Fruit fly (Drosophila melanogaster): ENCODE measurements around the gene Noc1.
A peak's percentile ranks its signal among the peaks of the same experiment; 100 is the strongest.

Noc1 gene

DNA sequence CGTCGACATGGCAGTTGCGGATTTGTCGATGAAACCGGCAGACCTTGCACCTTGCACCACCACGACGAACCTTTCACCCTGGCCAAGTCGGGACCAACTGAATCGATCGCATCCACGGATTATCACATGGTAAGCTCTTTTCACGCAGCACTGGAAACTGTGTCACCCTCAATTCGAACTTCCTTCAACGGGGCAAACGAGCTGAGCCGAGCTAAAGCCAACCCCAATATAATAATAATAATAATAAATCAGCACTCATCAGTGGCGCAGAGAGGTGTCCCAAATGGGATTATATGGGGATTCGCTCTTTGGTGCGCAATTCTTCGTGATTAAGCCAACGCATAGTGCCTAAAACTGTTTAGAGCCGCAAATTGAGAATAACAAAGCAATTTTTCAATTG is 23.3 kb upstream of the Noc1 start, which contains the start of gene CG43693:
CG43693 (minus strand) TSS at position 101 of the 400 bp plus-strand sequence.
- TF ChIP-seq cic (GFP tag; optimal IDR thresholded peaks at IDR 0.05) (no peak), Mnt (GFP tag; optimal IDR thresholded peaks at IDR 0.05) (no peak), ovo (GFP tag; optimal IDR thresholded peaks at IDR 0.05) (no peak), Clk (GFP tag; optimal IDR thresholded peaks at IDR 0.05) (no peak), CG11617 (GFP tag; optimal IDR thresholded peaks at IDR 0.05) (no peak), cnc (optimal IDR thresholded peaks at IDR 0.05) (no peak), CG12768 (GFP tag; optimal IDR thresholded peaks at IDR 0.05) (no peak), Crg-1 (GFP tag; optimal IDR thresholded peaks at IDR 0.05) (no peak), pad (GFP tag; optimal IDR thresholded peaks at IDR 0.05) (no peak), CG7045 (GFP tag; optimal IDR thresholded peaks at IDR 0.05) (no peak), CG14711 (tag; optimal IDR thresholded peaks at IDR 0.05) (no peak), toe (GFP tag; optimal IDR thresholded peaks at IDR 0.05) (no peak), CG1620 (GFP tag; optimal IDR thresholded peaks at IDR 0.05) (no peak), Hr96 (GFP tag; optimal IDR thresholded peaks at IDR 0.05) (no peak), CG5204 (GFP tag; optimal IDR thresholded peaks at IDR 0.05) (no peak), bab1 (GFP tag; optimal IDR thresholded peaks at IDR 0.05) (no peak), CG33017 (tag; optimal IDR thresholded peaks at IDR 0.05) (no peak), CG7101 (tag; optimal IDR thresholded peaks at IDR 0.05) (no peak), kay (GFP tag; ENCODE audit: borderline replicate concordance) (no peak)

DNA sequence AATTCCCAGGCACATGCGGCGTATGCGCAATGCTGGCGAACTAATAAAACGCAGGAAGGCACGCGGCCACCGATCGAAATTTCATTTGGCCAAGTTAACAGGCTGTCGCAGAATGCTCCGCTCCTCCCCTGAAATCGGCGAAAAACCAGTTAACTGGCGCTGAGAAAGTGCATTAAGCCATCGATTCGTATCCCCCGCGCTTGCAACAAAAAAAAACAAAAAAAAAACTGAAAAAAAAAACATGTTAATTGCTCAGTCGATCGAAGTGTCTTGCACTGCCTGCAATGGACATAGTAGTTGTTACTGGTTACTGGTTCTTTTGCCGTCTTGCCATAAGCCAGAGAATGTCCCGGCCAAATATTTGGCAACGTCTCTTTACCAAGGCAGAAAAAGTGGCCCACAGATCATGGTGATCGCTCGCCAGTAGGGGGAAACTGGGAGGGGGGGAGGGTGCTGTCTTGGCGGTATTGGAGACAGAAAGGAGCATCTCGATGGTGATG is 21.8 kb upstream of the Noc1 start:
- TF ChIP-seq CG7045 (GFP tag; optimal IDR thresholded peaks at IDR 0.05) (no peak), pad (GFP tag; optimal IDR thresholded peaks at IDR 0.05) (no peak)

DNA sequence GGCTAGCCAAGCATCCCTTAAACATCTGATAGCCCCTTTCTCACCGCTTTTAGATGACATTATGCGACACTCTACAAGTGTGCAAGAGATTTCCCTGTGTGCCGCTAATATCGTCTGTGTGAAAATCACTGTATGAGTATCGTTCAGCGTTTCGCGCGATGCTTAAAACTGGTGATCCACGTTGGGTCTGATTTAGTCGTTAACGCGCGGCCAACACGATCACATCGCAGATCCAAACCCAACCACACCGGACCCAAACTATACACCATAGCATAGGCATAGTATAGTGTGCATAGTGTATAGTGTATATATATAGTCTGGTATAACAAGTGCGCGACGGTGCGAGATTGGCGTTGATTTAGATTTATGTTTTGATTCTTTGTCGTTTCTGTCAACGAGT is 20.7 kb upstream of the Noc1 start, which contains the start of gene CG7888:
CG7888 (plus strand) TSS at position 193 of the 400 bp plus-strand sequence.
- TF ChIP-seq CG12768 (GFP tag; optimal IDR thresholded peaks at IDR 0.05) (peak; percentile 17), pad (GFP tag; optimal IDR thresholded peaks at IDR 0.05) (no peak), ovo (GFP tag; optimal IDR thresholded peaks at IDR 0.05) (no peak), CG33017 (tag; optimal IDR thresholded peaks at IDR 0.05) (no peak)

DNA sequence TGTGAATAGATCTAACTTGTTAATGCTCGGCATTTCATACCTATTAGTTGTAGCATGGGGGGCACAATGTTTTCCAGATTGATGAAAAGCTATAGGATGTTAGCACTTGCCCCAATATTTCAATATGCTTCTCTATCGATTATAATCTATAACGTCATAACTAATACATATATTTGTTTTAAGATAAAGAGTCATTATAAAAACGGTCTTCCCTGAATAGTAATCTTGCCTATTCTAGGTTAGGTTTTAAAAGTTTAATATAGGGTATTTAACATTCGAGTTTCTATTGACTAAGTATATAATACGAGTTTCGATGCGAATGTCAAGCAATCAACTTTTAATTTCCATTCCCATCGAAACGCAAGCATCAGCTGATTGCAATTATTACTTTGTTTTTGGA is 13.4 kb upstream of the Noc1 start, which contains the start of the genes CG6321 and Blos2:
CG6321 (minus strand) TSS at position 25 of the 400 bp plus-strand sequence.
Blos2 (plus strand) TSS at position 372 of the 400 bp plus-strand sequence.
- TF ChIP-seq Crg-1 (GFP tag; optimal IDR thresholded peaks at IDR 0.05): peak; percentile 3
- TF ChIP-seq CG14711 (tag; optimal IDR thresholded peaks at IDR 0.05): peak; percentile 73
- TF ChIP-seq CG5204 (GFP tag; optimal IDR thresholded peaks at IDR 0.05): no peak
- peak; percentile 54 for TF ChIP-seq tj (GFP tag; optimal IDR thresholded peaks at IDR 0.05)
- peak; percentile 90 for TF ChIP-seq bab1 (GFP tag; optimal IDR thresholded peaks at IDR 0.05)
- peak; percentile 69 for TF ChIP-seq CG7045 (GFP tag; optimal IDR thresholded peaks at IDR 0.05)
- peak; percentile 75 for TF ChIP-seq CG12768 (GFP tag; optimal IDR thresholded peaks at IDR 0.05)
- no peak for TF ChIP-seq ovo (GFP tag; optimal IDR thresholded peaks at IDR 0.05)
- peak; percentile 83 for TF ChIP-seq CG7101 (tag; optimal IDR thresholded peaks at IDR 0.05)
- peak; percentile 48 for TF ChIP-seq pad (GFP tag; optimal IDR thresholded peaks at IDR 0.05)
- TF ChIP-seq CG11617 (GFP tag; optimal IDR thresholded peaks at IDR 0.05): peak; percentile 81
- peak; percentile 13 for TF ChIP-seq CG1620 (GFP tag; optimal IDR thresholded peaks at IDR 0.05)
- no peak for TF ChIP-seq toe (GFP tag; optimal IDR thresholded peaks at IDR 0.05)
- peak; percentile 6 for TF ChIP-seq cic (GFP tag; optimal IDR thresholded peaks at IDR 0.05)
- TF ChIP-seq CG33017 (tag; optimal IDR thresholded peaks at IDR 0.05): peak; percentile 87
- TF ChIP-seq Clk (GFP tag; optimal IDR thresholded peaks at IDR 0.05): peak; percentile 12
- no peak for TF ChIP-seq kay (GFP tag; ENCODE audit: borderline replicate concordance)
- peak; percentile 56 for TF ChIP-seq Hr96 (GFP tag; optimal IDR thresholded peaks at IDR 0.05)
- TF ChIP-seq cnc (optimal IDR thresholded peaks at IDR 0.05): no peak
- TF ChIP-seq Mnt (GFP tag; optimal IDR thresholded peaks at IDR 0.05): peak; percentile 65

DNA sequence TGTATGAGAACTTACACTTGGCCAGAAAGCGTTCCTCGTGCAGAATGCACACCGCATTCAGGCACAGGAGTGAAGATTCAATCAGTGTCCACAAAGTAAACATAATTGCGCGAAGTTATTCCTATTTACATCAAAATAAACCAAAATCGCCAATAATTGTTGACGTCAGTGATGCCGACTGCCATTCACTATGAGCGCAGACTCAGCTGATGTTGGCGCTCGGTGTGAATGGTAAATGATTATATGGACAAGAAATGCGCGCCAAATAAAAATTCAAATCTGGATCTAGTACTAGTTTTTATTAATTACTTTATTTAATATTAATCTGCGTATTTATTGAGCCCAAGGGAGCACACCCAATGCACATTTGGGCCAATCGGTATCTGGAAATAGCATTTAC is 12.1 kb upstream of the Noc1 start, which contains the start of gene CG32069:
CG32069 (minus strand) TSS at position 174 of the 400 bp plus-strand sequence.
- TF ChIP-seq Hr96 (GFP tag; optimal IDR thresholded peaks at IDR 0.05) (no peak), Mnt (GFP tag; optimal IDR thresholded peaks at IDR 0.05) (peak; percentile 1), CG33017 (tag; optimal IDR thresholded peaks at IDR 0.05) (no peak), tj (GFP tag; optimal IDR thresholded peaks at IDR 0.05) (peak; percentile 11), CG5204 (GFP tag; optimal IDR thresholded peaks at IDR 0.05) (no peak), bab1 (GFP tag; optimal IDR thresholded peaks at IDR 0.05) (peak; percentile 19), Crg-1 (GFP tag; optimal IDR thresholded peaks at IDR 0.05) (no peak)

DNA sequence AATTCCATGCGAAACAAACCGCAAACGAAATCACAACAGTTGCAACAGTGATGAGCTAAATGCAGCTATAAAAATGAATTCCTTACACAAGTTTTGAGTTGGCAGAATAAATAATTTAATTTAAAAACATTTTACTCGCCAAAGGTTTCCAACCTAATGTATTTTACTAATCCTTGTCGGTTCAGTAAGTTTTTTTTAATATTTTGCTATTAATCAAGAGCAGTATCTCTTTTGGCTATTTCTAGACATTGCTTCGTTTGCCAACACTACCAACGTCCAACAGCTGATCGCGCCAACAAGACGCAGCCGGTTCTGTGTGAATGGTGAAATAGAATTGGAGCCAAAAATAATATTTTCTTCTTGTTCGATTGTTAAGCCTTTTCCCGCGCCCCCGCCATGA is 9.9 kb upstream of the Noc1 start, which contains the start of the genes CG32075, CG45101 and SuUR:
CG32075 (minus strand) TSS at position 253 of the 400 bp plus-strand sequence.
CG45101 (plus strand) TSS at position 303 of the 400 bp plus-strand sequence.
SuUR (plus strand) TSS at position 303 of the 400 bp plus-strand sequence.
- peak; percentile 82 for TF ChIP-seq Clk (GFP tag; optimal IDR thresholded peaks at IDR 0.05)
- TF ChIP-seq CG33017 (tag; optimal IDR thresholded peaks at IDR 0.05): peak; percentile 70
- TF ChIP-seq toe (GFP tag; optimal IDR thresholded peaks at IDR 0.05): peak; percentile 91
- peak; percentile 85 for TF ChIP-seq CG12768 (GFP tag; optimal IDR thresholded peaks at IDR 0.05)
- TF ChIP-seq CG7101 (tag; optimal IDR thresholded peaks at IDR 0.05): peak; percentile 87
- peak; percentile 96 for TF ChIP-seq CG1620 (GFP tag; optimal IDR thresholded peaks at IDR 0.05)
- peak; percentile 80 for TF ChIP-seq pad (GFP tag; optimal IDR thresholded peaks at IDR 0.05)
- TF ChIP-seq bab1 (GFP tag; optimal IDR thresholded peaks at IDR 0.05): peak; percentile 90
- TF ChIP-seq Mnt (GFP tag; optimal IDR thresholded peaks at IDR 0.05): peak; percentile 89
- no peak for TF ChIP-seq Hr96 (GFP tag; optimal IDR thresholded peaks at IDR 0.05)
- TF ChIP-seq kay (GFP tag; ENCODE audit: borderline replicate concordance): no peak
- TF ChIP-seq CG7045 (GFP tag; optimal IDR thresholded peaks at IDR 0.05): peak; percentile 71
- TF ChIP-seq CG5204 (GFP tag; optimal IDR thresholded peaks at IDR 0.05): no peak
- TF ChIP-seq tj (GFP tag; optimal IDR thresholded peaks at IDR 0.05): peak; percentile 71
- peak; percentile 76 for TF ChIP-seq CG14711 (tag; optimal IDR thresholded peaks at IDR 0.05)
- TF ChIP-seq Crg-1 (GFP tag; optimal IDR thresholded peaks at IDR 0.05): peak; percentile 92
- peak; percentile 59 for TF ChIP-seq ovo (GFP tag; optimal IDR thresholded peaks at IDR 0.05)
- TF ChIP-seq CG11617 (GFP tag; optimal IDR thresholded peaks at IDR 0.05): peak; percentile 85
- no peak for TF ChIP-seq cnc (optimal IDR thresholded peaks at IDR 0.05)
- no peak for TF ChIP-seq cic (GFP tag; optimal IDR thresholded peaks at IDR 0.05)
